Fruit fly (Drosophila melanogaster) whole organism, wandering third instar larva: Measurements from ENCODE around the gene PGRP-LD.

ENCODE experiments used
- Abd-B ChIP-seq: fragments of >200 bp; optimal IDR thresholded peaks from 2 replicates; lab custom pipeline; 2017; ENCODE audit warnings: missing biosample characterization, missing genetic modification characterization
- CrebA ChIP-seq: fragments of 200-800 bp; sonication (Bioruptor generic); optimal IDR thresholded peaks from 2 replicates; lab custom pipeline; 2016; ENCODE audit warnings: missing biosample characterization, mild to moderate bottlenecking, missing genetic modification characterization, borderline replicate concordance
- dl ChIP-seq, 2 experiments: fragments of 175-275, 200-275 bp in 1 of 2; fragments of 200-275 bp in 1 of 2; sonication (Bioruptor generic); optimal IDR thresholded peaks; lab custom pipeline; 2018; ENCODE audit warnings: mild to moderate bottlenecking in 2 of 2, missing biosample characterization in 2 of 2, missing genetic modification characterization in 2 of 2, moderate library complexity in 2 of 2; ENCODE audit not compliant: partially characterized antibody in 2 of 2, insufficient read depth in 1 of 2
- dsf ChIP-seq: sonication (Bioruptor generic); optimal IDR thresholded peaks from 2 replicates; lab custom pipeline; 2016; ENCODE audit warnings: missing biosample characterization, missing genetic modification characterization, borderline replicate concordance
- foxo ChIP-seq, 2 experiments: fragments of 200-800 bp; sonication (Bioruptor generic); optimal IDR thresholded peaks; 2 replicates in 1 of 2; 3 replicates in 1 of 2; lab custom pipeline; 2016 to 2017; ENCODE audit warnings: missing biosample characterization in 2 of 2, missing genetic modification characterization in 2 of 2
- lola ChIP-seq: fragments of >200 bp; optimal IDR thresholded peaks from 2 replicates; lab custom pipeline; 2017; ENCODE audit warnings: missing biosample characterization, missing genetic modification characterization
- usp ChIP-seq: fragments of >200 bp; optimal IDR thresholded peaks from 2 replicates; lab custom pipeline; 2017; ENCODE audit warnings: missing biosample characterization, missing genetic modification characterization
- woc ChIP-seq: sonication (Bioruptor generic); optimal IDR thresholded peaks from 2 replicates; lab custom pipeline; 2016; ENCODE audit warnings: missing biosample characterization, mild to moderate bottlenecking, missing genetic modification characterization

DNA sequence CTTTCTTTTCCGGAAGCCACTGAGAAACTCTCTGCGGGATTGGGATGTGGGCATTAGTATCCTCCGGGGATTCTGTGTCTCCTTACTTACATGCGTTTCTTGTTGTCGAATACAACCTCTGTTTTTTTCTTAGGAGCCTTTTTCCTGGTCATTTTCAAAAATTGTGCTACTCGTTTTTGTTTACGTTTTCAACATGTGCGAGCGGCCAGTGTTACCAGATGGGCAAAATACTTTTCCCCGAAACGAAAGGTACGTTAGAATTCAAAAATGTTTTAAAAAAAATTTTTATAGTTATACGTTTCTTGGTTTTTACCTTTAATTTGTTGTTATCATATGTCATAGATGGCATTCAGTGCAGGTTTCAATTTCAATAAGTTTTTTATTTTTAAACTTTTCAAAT lies 2.7 kb upstream of the PGRP-LD start, which contains the start of gene vito:
- TF ChIP-seq usp (no peak), dl (GFP tag; optimal IDR thresholded peaks at IDR 0.05; lab: Kevin White, UChicago; ENCODE audit: insufficient read depth in 1 of 2, partially characterized antibody in 2 of 2) (no peak), Abd-B (GFP tag; lab: Kevin White, UChicago) (no peak), foxo (GFP tag; optimal IDR thresholded peaks at IDR 0.05; lab: Kevin White, UChicago) (no peak), woc (GFP tag; lab: Kevin White, UChicago) (no peak), dsf (no peak), CrebA (GFP tag; lab: Kevin White, UChicago) (no peak), lola (GFP tag; lab: Kevin White, UChicago) (no peak)
